Fruit fly (Drosophila melanogaster) whole organism, wandering third instar larva: ENCODE measurements around the gene Lsm12a.
A peak's percentile ranks its signal among the peaks of the same experiment; 100 is the strongest.

Experiments used
- Abd-B ChIP-seq: fragments of >200 bp; optimal IDR thresholded peaks from 2 replicates; lab custom pipeline; 2017; ENCODE audit warnings: missing biosample characterization, missing genetic modification characterization
- CG32264 ChIP-seq: fragments of 200-800 bp; sonication (Bioruptor generic); optimal IDR thresholded peaks from 2 replicates; lab custom pipeline; 2016; ENCODE audit warnings: missing biosample characterization, missing genetic modification characterization
- CG9705 ChIP-seq: fragments of 200-800 bp; sonication (Bioruptor generic); optimal IDR thresholded peaks from 2 replicates; lab custom pipeline; 2018; ENCODE audit warnings: missing biosample characterization, mild to moderate bottlenecking, missing genetic modification characterization
- CrebA ChIP-seq: fragments of 200-800 bp; sonication (Bioruptor generic); optimal IDR thresholded peaks from 2 replicates; lab custom pipeline; 2016; ENCODE audit warnings: missing biosample characterization, mild to moderate bottlenecking, missing genetic modification characterization, borderline replicate concordance
- Dif ChIP-seq: fragments of 200-275, 200-300 bp; sonication (Bioruptor generic); optimal IDR thresholded peaks from 2 replicates; lab custom pipeline; 2018; ENCODE audit warnings: missing biosample characterization, missing genetic modification characterization; ENCODE audit not compliant: partially characterized antibody
- GATAd ChIP-seq: sonication (Bioruptor generic); optimal IDR thresholded peaks from 2 replicates; lab custom pipeline; 2016; ENCODE audit warnings: missing biosample characterization, missing genetic modification characterization
- HLH106 ChIP-seq: fragments of 200-800 bp; optimal IDR thresholded peaks from 3 replicates; lab custom pipeline; 2019; ENCODE audit warnings: missing biosample characterization, mild to moderate bottlenecking, missing genetic modification characterization, moderate library complexity
- Hnf4 ChIP-seq: fragments of 200-800 bp; sonication (Bioruptor generic); optimal IDR thresholded peaks from 2 replicates; lab custom pipeline; 2016; ENCODE audit warnings: missing biosample characterization, mild to moderate bottlenecking, missing genetic modification characterization
- Hr78 ChIP-seq: fragments of >200 bp; optimal IDR thresholded peaks from 2 replicates; lab custom pipeline; 2017; ENCODE audit warnings: missing biosample characterization, missing genetic modification characterization
- Hr83 ChIP-seq: fragments of 200-300 bp; sonication (Bioruptor generic); optimal IDR thresholded peaks from 2 replicates; lab custom pipeline; 2016; ENCODE audit warnings: missing biosample characterization, mild to moderate bottlenecking, missing genetic modification characterization, moderate library complexity; ENCODE audit not compliant: poor library complexity, severe bottlenecking
- Jra ChIP-seq: sonication (Bioruptor generic); optimal IDR thresholded peaks from 2 replicates; lab custom pipeline; 2016; ENCODE audit warnings: missing biosample characterization, missing genetic modification characterization
- Mio ChIP-seq: sonication (Bioruptor generic); optimal IDR thresholded peaks from 2 replicates; lab custom pipeline; 2016; ENCODE audit warnings: missing biosample characterization, missing genetic modification characterization
- N ChIP-seq: fragments of >200 bp; optimal IDR thresholded peaks from 2 replicates; lab custom pipeline; 2018; ENCODE audit warnings: missing biosample characterization, missing external identifiers, missing genetic modification characterization
- OdsH ChIP-seq: fragments of 200-800 bp; sonication (Bioruptor generic); optimal IDR thresholded peaks from 2 replicates; lab custom pipeline; 2016; ENCODE audit warnings: missing biosample characterization, mild to moderate bottlenecking, missing genetic modification characterization
- Rel ChIP-seq, 2 experiments: fragments of 200-800 bp; sonication (Bioruptor generic) in 1 of 2; optimal IDR thresholded peaks; 2 replicates in 1 of 2; 3 replicates in 1 of 2; lab custom pipeline; 2016 to 2019; ENCODE audit warnings: mild to moderate bottlenecking in 2 of 2, missing biosample characterization in 2 of 2, missing genetic modification characterization in 2 of 2, moderate library complexity in 1 of 2
- Sp1 ChIP-seq: fragments of 200-800 bp; sonication (Bioruptor generic); optimal IDR thresholded peaks from 3 replicates; lab custom pipeline; 2019; ENCODE audit warnings: missing biosample characterization, mild to moderate bottlenecking, missing genetic modification characterization, moderate library complexity
- Vsx2 ChIP-seq: fragments of 200-300, 225-300 bp; sonication (Bioruptor generic); optimal IDR thresholded peaks from 2 replicates; lab custom pipeline; 2018; ENCODE audit warnings: missing biosample characterization, missing genetic modification characterization; ENCODE audit not compliant: partially characterized antibody
- br ChIP-seq: fragments of 200-800 bp; sonication (Bioruptor generic); optimal IDR thresholded peaks from 2 replicates; lab custom pipeline; 2016; ENCODE audit warnings: missing biosample characterization, missing genetic modification characterization
- brk ChIP-seq: fragments of 200-800 bp; sonication (Bioruptor generic); optimal IDR thresholded peaks from 2 replicates; lab custom pipeline; 2016; ENCODE audit warnings: missing biosample characterization, mild to moderate bottlenecking, missing genetic modification characterization
- dl ChIP-seq, 2 experiments: fragments of 175-275, 200-275 bp in 1 of 2; fragments of 200-275 bp in 1 of 2; sonication (Bioruptor generic); optimal IDR thresholded peaks; lab custom pipeline; 2018; ENCODE audit warnings: mild to moderate bottlenecking in 2 of 2, missing biosample characterization in 2 of 2, missing genetic modification characterization in 2 of 2, moderate library complexity in 2 of 2; ENCODE audit not compliant: partially characterized antibody in 2 of 2, insufficient read depth in 1 of 2
- dmrt93B ChIP-seq: fragments of 200-800 bp; sonication (Bioruptor generic); optimal IDR thresholded peaks from 2 replicates; lab custom pipeline; 2018; ENCODE audit warnings: missing biosample characterization, mild to moderate bottlenecking, missing genetic modification characterization
- dsf ChIP-seq: sonication (Bioruptor generic); optimal IDR thresholded peaks from 2 replicates; lab custom pipeline; 2016; ENCODE audit warnings: missing biosample characterization, missing genetic modification characterization, borderline replicate concordance
- ey ChIP-seq: fragments of 200-800 bp; sonication (Bioruptor generic); optimal IDR thresholded peaks from 2 replicates; lab custom pipeline; 2016; ENCODE audit warnings: missing biosample characterization, missing genetic modification characterization
- foxo ChIP-seq, 2 experiments: fragments of 200-800 bp; sonication (Bioruptor generic); optimal IDR thresholded peaks; 2 replicates in 1 of 2; 3 replicates in 1 of 2; lab custom pipeline; 2016 to 2017; ENCODE audit warnings: missing biosample characterization in 2 of 2, missing genetic modification characterization in 2 of 2
- fru ChIP-seq: fragments of 200-800 bp; sonication (Bioruptor generic); optimal IDR thresholded peaks from 3 replicates; lab custom pipeline; 2016; ENCODE audit warnings: missing biosample characterization, mild to moderate bottlenecking, missing genetic modification characterization
- h ChIP-seq: fragments of 200-800 bp; sonication (Bioruptor generic); optimal IDR thresholded peaks from 3 replicates; lab custom pipeline; 2016; ENCODE audit warnings: missing biosample characterization, mild to moderate bottlenecking, missing genetic modification characterization
- jim ChIP-seq: fragments of 175-275, 200-325 bp; sonication (Bioruptor generic); optimal IDR thresholded peaks from 2 replicates; lab custom pipeline; 2016; ENCODE audit warnings: missing biosample characterization, mild to moderate bottlenecking, missing genetic modification characterization
- lola ChIP-seq: fragments of >200 bp; optimal IDR thresholded peaks from 2 replicates; lab custom pipeline; 2017; ENCODE audit warnings: missing biosample characterization, missing genetic modification characterization
- pan ChIP-seq: fragments of >200 bp; optimal IDR thresholded peaks from 2 replicates; lab custom pipeline; 2017
- psq ChIP-seq: fragments of 200-800 bp; sonication (Bioruptor generic); optimal IDR thresholded peaks from 3 replicates; lab custom pipeline; 2017; ENCODE audit warnings: missing biosample characterization, mild to moderate bottlenecking, missing genetic modification characterization, moderate library complexity
- rgr ChIP-seq: fragments of 200-800 bp; sonication (Bioruptor generic); optimal IDR thresholded peaks from 3 replicates; lab custom pipeline; 2016; ENCODE audit warnings: missing biosample characterization, mild to moderate bottlenecking, missing genetic modification characterization
- sage ChIP-seq: fragments of 200-800 bp; sonication (Bioruptor generic); optimal IDR thresholded peaks from 2 replicates; lab custom pipeline; 2016; ENCODE audit warnings: missing biosample characterization, mild to moderate bottlenecking, missing genetic modification characterization
- sv ChIP-seq: fragments of 200-800 bp; sonication (Bioruptor generic); optimal IDR thresholded peaks from 3 replicates; lab custom pipeline; 2016; ENCODE audit warnings: missing biosample characterization, missing genetic modification characterization
- tai ChIP-seq: sonication (Bioruptor generic); optimal IDR thresholded peaks from 2 replicates; lab custom pipeline; 2016; ENCODE audit warnings: missing biosample characterization, missing genetic modification characterization
- usp ChIP-seq: fragments of >200 bp; optimal IDR thresholded peaks from 2 replicates; lab custom pipeline; 2017; ENCODE audit warnings: missing biosample characterization, missing genetic modification characterization
- woc ChIP-seq: sonication (Bioruptor generic); optimal IDR thresholded peaks from 2 replicates; lab custom pipeline; 2016; ENCODE audit warnings: missing biosample characterization, mild to moderate bottlenecking, missing genetic modification characterization

The Lsm12a gene

dm6 chrX:12003437-12004394, 14.7 kb upstream of the Lsm12a start, which contains the start of gene fw:
Gene fw, minus strand, starts transcription at chrX:12003914.
- TF ChIP-seq CG9705 (GFP tag; lab: Kevin White, UChicago): peak; percentile 4
- TF ChIP-seq br: peak; percentile 87
- no peak for TF ChIP-seq Dif (GFP tag; lab: Kevin White, UChicago)
- TF ChIP-seq Hnf4 (GFP tag; lab: Kevin White, UChicago): peak; percentile 72
- peak; percentile 69 for TF ChIP-seq OdsH
- TF ChIP-seq rgr (GFP tag; lab: Kevin White, UChicago): peak; percentile 81
- TF ChIP-seq CG32264 (GFP tag; lab: Kevin White, UChicago): peak; percentile 49
- no peak for TF ChIP-seq Abd-B (GFP tag; lab: Kevin White, UChicago)
- no peak for TF ChIP-seq dl (GFP tag; optimal IDR thresholded peaks at IDR 0.05; lab: Kevin White, UChicago; ENCODE audit: insufficient read depth in 1 of 2, partially characterized antibody in 2 of 2)
- TF ChIP-seq h: peak; percentile 88
- peak; percentile 83 for TF ChIP-seq woc
- TF ChIP-seq Sp1 (GFP tag; lab: Kevin White, UChicago): peak; percentile 70
- TF ChIP-seq Rel (GFP tag; optimal IDR thresholded peaks at IDR 0.05; lab: Kevin White, UChicago): no peak
- peak; percentile 25 for TF ChIP-seq Rel (tag; optimal IDR thresholded peaks at IDR 0.05; lab: Kevin White, UChicago)
- TF ChIP-seq brk (GFP tag; lab: Kevin White, UChicago): peak; percentile 30
- no peak for TF ChIP-seq jim (GFP tag; lab: Kevin White, UChicago)
- peak; percentile 69 for TF ChIP-seq Vsx2 (GFP tag; lab: Kevin White, UChicago)
- TF ChIP-seq CrebA (GFP tag; lab: Kevin White, UChicago): peak; percentile 6
- no peak for TF ChIP-seq tai (GFP tag; lab: Kevin White, UChicago)
- no peak for TF ChIP-seq N (GFP tag; lab: Kevin White, UChicago)
- TF ChIP-seq foxo (GFP tag; optimal IDR thresholded peaks at IDR 0.05; lab: Kevin White, UChicago): peak; percentile 26 to 79
- TF ChIP-seq psq (GFP tag; lab: Kevin White, UChicago): peak; percentile 62
- TF ChIP-seq ey (GFP tag; lab: Kevin White, UChicago): peak; percentile 90
- TF ChIP-seq HLH106 (tag; lab: Kevin White, UChicago): peak; percentile 80
- TF ChIP-seq sv (GFP tag; lab: Kevin White, UChicago): peak; percentile 3
- peak; percentile 86 for TF ChIP-seq fru
- no peak for TF ChIP-seq GATAd (GFP tag; lab: Kevin White, UChicago)
- TF ChIP-seq Jra (GFP tag; lab: Kevin White, UChicago): no peak
- TF ChIP-seq, all 38 proteins: peak for 19

- TF ChIP-seq dmrt93B (peak; percentile 72), pan (lab: Kevin White, UChicago) (no peak), OdsH (peak; percentile 38), sage (GFP tag; lab: Kevin White, UChicago) (no peak), psq (GFP tag; lab: Kevin White, UChicago) (peak; percentile 54), foxo (GFP tag; optimal IDR thresholded peaks at IDR 0.05; lab: Kevin White, UChicago) (peak in 1 of 2 experiments; percentile 54), Sp1 (GFP tag; lab: Kevin White, UChicago) (peak; percentile 62), dsf (no peak), Abd-B (GFP tag; lab: Kevin White, UChicago) (no peak), Jra (GFP tag; lab: Kevin White, UChicago) (no peak), fru (peak; percentile 7), HLH106 (tag; lab: Kevin White, UChicago) (peak; percentile 47), brk (GFP tag; lab: Kevin White, UChicago) (no peak)
Measured at dm6 chrX:12004395-12004768, 14.1 kb upstream of the Lsm12a start.

- TF ChIP-seq Mio: no peak
- TF ChIP-seq Vsx2 (GFP tag; lab: Kevin White, UChicago): peak; percentile 95
- no peak for TF ChIP-seq usp (GFP tag; lab: Kevin White, UChicago)
- TF ChIP-seq h: peak; percentile 20
- no peak for TF ChIP-seq Hr78 (GFP tag; lab: Kevin White, UChicago)
- TF ChIP-seq jim (GFP tag; lab: Kevin White, UChicago): peak; percentile 60
- TF ChIP-seq psq (GFP tag; lab: Kevin White, UChicago): no peak
- TF ChIP-seq Abd-B (GFP tag; lab: Kevin White, UChicago): no peak
- no peak for TF ChIP-seq rgr (GFP tag; lab: Kevin White, UChicago)
- peak; percentile 97 to 98 for TF ChIP-seq dl (GFP tag; optimal IDR thresholded peaks at IDR 0.05; lab: Kevin White, UChicago; ENCODE audit: insufficient read depth in 1 of 2, partially characterized antibody in 2 of 2)
- TF ChIP-seq dsf: no peak
- peak; percentile 62 for TF ChIP-seq sage (GFP tag; lab: Kevin White, UChicago)
- no peak for TF ChIP-seq pan (lab: Kevin White, UChicago)
- no peak for TF ChIP-seq sv (GFP tag; lab: Kevin White, UChicago)
- TF ChIP-seq lola (GFP tag; lab: Kevin White, UChicago): no peak
- TF ChIP-seq CG9705 (GFP tag; lab: Kevin White, UChicago): no peak
- peak; percentile 34 for TF ChIP-seq Hnf4 (GFP tag; lab: Kevin White, UChicago)
- TF ChIP-seq Jra (GFP tag; lab: Kevin White, UChicago): peak; percentile 9
- peak; percentile 27 for TF ChIP-seq brk (GFP tag; lab: Kevin White, UChicago)
- no peak for TF ChIP-seq dmrt93B
- TF ChIP-seq CG32264 (GFP tag; lab: Kevin White, UChicago): no peak
- TF ChIP-seq Hr83 (GFP tag; lab: Kevin White, UChicago): peak; percentile 27
- no peak for TF ChIP-seq br
- peak; percentile 25 for TF ChIP-seq fru
- no peak for TF ChIP-seq foxo (GFP tag; optimal IDR thresholded peaks at IDR 0.05; lab: Kevin White, UChicago)
- TF ChIP-seq OdsH: no peak
- TF ChIP-seq N (GFP tag; lab: Kevin White, UChicago): no peak
- no peak for TF ChIP-seq ey (GFP tag; lab: Kevin White, UChicago)
Measured at dm6 chrX:12006678-12007441, 11.6 kb upstream of the Lsm12a start, which contains the start of gene CG1806. Gene CG1806, plus strand, starts transcription at chrX:12007176.
